Worm (Caenorhabditis elegans) whole organism, early embryonic: ENCODE data around the gene F58D12.3.
A peak's percentile ranks its signal among the peaks of the same experiment; 100 is the strongest.

ENCODE experiments used
- B0310.2 ChIP-seq: sonication (generic microtip); optimal IDR thresholded peaks from 2 replicates; lab custom pipeline; 2016; ENCODE audit warnings: mild to moderate bottlenecking, missing genetic modification characterization, missing compliant biosample characterization
- F13C5.2 ChIP-seq: sonication (generic microtip); optimal IDR thresholded peaks from 2 replicates; lab custom pipeline; 2017; ENCODE audit warnings: mild to moderate bottlenecking, missing genetic modification characterization, inconsistent platforms, missing compliant biosample characterization
- aly-1 ChIP-seq: sonication (generic microtip); optimal IDR thresholded peaks from 2 replicates; lab custom pipeline; 2016; ENCODE audit warnings: missing genetic modification characterization, missing compliant biosample characterization
- ama-1 ChIP-seq: fragments of 150-350 bp; optimal IDR thresholded peaks from 2 replicates; lab custom pipeline; 2014
- ceh-13 ChIP-seq: fragments of 200-800 bp; sonication (Bioruptor generic); optimal IDR thresholded peaks from 2 replicates; lab custom pipeline; 2018; ENCODE audit warnings: mild to moderate bottlenecking, missing genetic modification characterization, missing compliant biosample characterization
- ceh-36 ChIP-seq: sonication (generic microtip); optimal IDR thresholded peaks from 2 replicates; lab custom pipeline; 2016; ENCODE audit warnings: missing genetic modification characterization, inconsistent platforms, missing compliant biosample characterization
- ets-7 ChIP-seq: sonication (generic microtip); optimal IDR thresholded peaks from 2 replicates; lab custom pipeline; 2016; ENCODE audit warnings: missing genotype, missing genetic modification characterization, missing compliant biosample characterization
- flt-1 ChIP-seq: fragments of 200-800 bp; sonication (Bioruptor generic); IDR thresholded peaks from 2 replicates; pipeline ENCODE4 v1.3.6; 2022; ENCODE audit warnings: missing genetic modification characterization, missing compliant biosample characterization
- hmbx-1 ChIP-seq: sonication (generic microtip); optimal IDR thresholded peaks from 2 replicates; lab custom pipeline; 2016; ENCODE audit warnings: mild to moderate bottlenecking, missing genetic modification characterization, missing compliant biosample characterization
- hmg-4 ChIP-seq: fragments of 200-800 bp; sonication (Bioruptor generic); optimal IDR thresholded peaks from 2 replicates; lab custom pipeline; 2018; ENCODE audit warnings: mild to moderate bottlenecking, missing genetic modification characterization, missing compliant biosample characterization
- hnd-1 ChIP-seq: sonication (generic microtip); optimal IDR thresholded peaks from 2 replicates; lab custom pipeline; 2016; ENCODE audit warnings: missing genetic modification characterization, missing compliant biosample characterization
- pes-1 ChIP-seq: fragments of 200-800 bp; sonication (Bioruptor generic); IDR thresholded peaks from 2 replicates; pipeline ENCODE4 v1.3.6; 2022; ENCODE audit warnings: missing genetic modification reagents, missing genetic modification characterization, missing compliant biosample characterization
- scrt-1 ChIP-seq: fragments of 200-800 bp; sonication (Bioruptor generic); IDR thresholded peaks from 2 replicates; pipeline ENCODE4 v1.3.6; 2022; ENCODE audit warnings: missing genetic modification characterization, missing compliant biosample characterization
- sea-1 ChIP-seq: fragments of 200-800 bp; sonication (Bioruptor generic); conservative IDR thresholded peaks from 2 replicates; pipeline ENCODE4 v1.3.6; 2022; ENCODE audit warnings: missing genetic modification characterization, missing compliant biosample characterization
- tbx-11 ChIP-seq: fragments of 200-800 bp; sonication (Bioruptor generic); IDR thresholded peaks from 2 replicates; pipeline ENCODE4 v1.3.6; 2022; ENCODE audit warnings: missing genetic modification characterization, missing compliant biosample characterization
- tbx-37 ChIP-seq: fragments of 200-800 bp; sonication (Bioruptor generic); conservative IDR thresholded peaks from 2 replicates; pipeline ENCODE4 v1.3.6; 2022; ENCODE audit warnings: missing genetic modification reagents, missing genetic modification characterization, missing compliant biosample characterization
- tra-4 ChIP-seq: sonication (generic microtip); optimal IDR thresholded peaks from 2 replicates; lab custom pipeline; 2017; ENCODE audit warnings: missing genetic modification characterization, missing compliant biosample characterization

F58D12.3 gene

ce11 chrV:14057540-14057939 lies at the start of gene F58D12.3:
TSS of gene F58D12.3 (plus strand) at chrV:14057840.
- TF ChIP-seq tbx-37 (GFP tag; lab: Robert Waterston, UW), result no peak
- no peak for TF ChIP-seq B0310.2
- no peak for TF ChIP-seq pes-1 (GFP tag; lab: Robert Waterston, UW)
- no peak for TF ChIP-seq tra-4 (tag; lab: Kevin White, UChicago)
- TF ChIP-seq aly-1 (tag; lab: Kevin White, UChicago), result no peak
- TF ChIP-seq ceh-36 (tag; lab: Kevin White, UChicago), result no peak
- TF ChIP-seq ama-1 (lab: Kevin White, UChicago), result no peak
- no peak for TF ChIP-seq hmbx-1 (tag; lab: Kevin White, UChicago)
- no peak for TF ChIP-seq hmg-4 (GFP tag; lab: Kevin White, UChicago)
- TF ChIP-seq flt-1 (GFP tag; lab: Robert Waterston, UW), result no peak
- no peak for TF ChIP-seq scrt-1 (GFP tag; lab: Robert Waterston, UW)
- TF ChIP-seq ets-7 (tag; lab: Kevin White, UChicago), result no peak
- no peak for TF ChIP-seq sea-1 (GFP tag; lab: Robert Waterston, UW)
- no peak for TF ChIP-seq hnd-1 (tag; lab: Kevin White, UChicago)
- TF ChIP-seq F13C5.2, result no peak
- TF ChIP-seq tbx-11 (GFP tag; lab: Robert Waterston, UW), result no peak
- TF ChIP-seq ceh-13, result no peak

- TF ChIP-seq scrt-1 (GFP tag; lab: Robert Waterston, UW) (no peak), hnd-1 (tag; lab: Kevin White, UChicago) (no peak), flt-1 (GFP tag; lab: Robert Waterston, UW) (no peak), hmg-4 (GFP tag; lab: Kevin White, UChicago) (no peak), hmbx-1 (tag; lab: Kevin White, UChicago) (no peak), tbx-11 (GFP tag; lab: Robert Waterston, UW) (no peak), ama-1 (lab: Kevin White, UChicago) (peak; percentile 35)
Observed at ce11 chrV:14008353-14008859, 49.2 kb upstream of the F58D12.3 start.

- TF ChIP-seq aly-1 (tag; lab: Kevin White, UChicago), result no peak
- no peak for TF ChIP-seq ama-1 (lab: Kevin White, UChicago)
- TF ChIP-seq tbx-37 (GFP tag; lab: Robert Waterston, UW), result no peak
- TF ChIP-seq ceh-36 (tag; lab: Kevin White, UChicago), result no peak
- no peak for TF ChIP-seq tbx-11 (GFP tag; lab: Robert Waterston, UW)
- no peak for TF ChIP-seq hmg-4 (GFP tag; lab: Kevin White, UChicago)
Observed at ce11 chrV:14010021-14010420, 47.6 kb upstream of the F58D12.3 start.

DNA sequence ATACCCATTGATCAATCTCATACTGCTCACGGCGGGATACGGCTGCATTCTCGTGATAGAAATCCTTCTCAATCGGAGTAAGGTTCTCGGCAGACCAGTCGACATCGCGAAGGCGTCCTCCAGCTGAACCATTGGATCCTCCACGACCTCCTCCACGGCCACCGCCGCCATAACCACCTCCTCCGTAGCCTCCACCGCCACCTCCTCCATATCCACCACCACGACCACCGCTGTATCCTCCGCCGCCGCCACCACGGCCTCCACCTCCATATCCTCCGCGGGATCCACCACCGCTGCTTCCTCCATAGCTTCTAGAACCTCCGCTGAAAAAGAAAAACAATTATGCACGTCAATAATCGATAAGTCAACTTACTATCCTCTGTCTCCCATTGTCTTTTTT lies 46.2 kb upstream of the F58D12.3 start:
- TF ChIP-seq scrt-1 (GFP tag; lab: Robert Waterston, UW), result peak; percentile 38; the same call in 1 of the 2 replicates
- no peak for TF ChIP-seq tra-4 (tag; lab: Kevin White, UChicago)
- no peak for TF ChIP-seq tbx-11 (GFP tag; lab: Robert Waterston, UW)

- peak; percentile 42 for TF ChIP-seq F13C5.2
- TF ChIP-seq flt-1 (GFP tag; lab: Robert Waterston, UW), result no peak
- peak; percentile 18 for TF ChIP-seq ama-1 (lab: Kevin White, UChicago)
Observed at ce11 chrV:14012002-14012554, 45.6 kb upstream of the F58D12.3 start, which contains the start of the genes ddx-17 and aip-1. TSS of gene ddx-17 (minus strand) at chrV:14012052. TSS of gene aip-1 (plus strand) at chrV:14012333.

DNA sequence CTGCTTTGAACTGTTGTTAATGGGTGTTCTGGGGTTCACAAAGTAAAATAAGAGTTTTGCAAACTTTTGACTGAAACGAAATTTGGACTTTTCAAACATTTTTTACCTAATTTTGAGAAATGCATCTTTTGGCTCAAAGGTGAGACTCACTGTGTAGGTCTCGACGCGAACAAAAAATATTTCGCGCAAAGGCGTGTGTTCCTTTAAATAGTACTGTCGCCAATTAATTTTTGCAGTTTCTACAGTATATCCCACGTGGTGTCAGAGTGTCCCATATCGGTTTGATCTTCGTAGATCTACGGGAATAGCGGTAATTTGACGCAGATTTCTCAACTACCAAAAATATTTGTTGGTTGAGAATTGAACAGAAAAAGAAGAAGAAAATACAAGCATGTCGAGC lies 44.0 kb upstream of the F58D12.3 start:
- no peak for TF ChIP-seq tbx-37 (GFP tag; lab: Robert Waterston, UW)
- TF ChIP-seq ama-1 (lab: Kevin White, UChicago), result no peak
- TF ChIP-seq F13C5.2, result no peak
- TF ChIP-seq sea-1 (GFP tag; lab: Robert Waterston, UW), result no peak
- TF ChIP-seq hnd-1 (tag; lab: Kevin White, UChicago), result no peak
- TF ChIP-seq ceh-36 (tag; lab: Kevin White, UChicago), result no peak
- TF ChIP-seq tra-4 (tag; lab: Kevin White, UChicago), result no peak
- TF ChIP-seq B0310.2, result no peak
- TF ChIP-seq hmg-4 (GFP tag; lab: Kevin White, UChicago), result no peak
- TF ChIP-seq scrt-1 (GFP tag; lab: Robert Waterston, UW), result no peak
- TF ChIP-seq tbx-11 (GFP tag; lab: Robert Waterston, UW), result no peak
- TF ChIP-seq hmbx-1 (tag; lab: Kevin White, UChicago), result no peak
- TF ChIP-seq flt-1 (GFP tag; lab: Robert Waterston, UW), result no peak
- no peak for TF ChIP-seq pes-1 (GFP tag; lab: Robert Waterston, UW)
- TF ChIP-seq ets-7 (tag; lab: Kevin White, UChicago), result no peak
- TF ChIP-seq ceh-13, result no peak

- no peak for TF ChIP-seq ets-7 (tag; lab: Kevin White, UChicago)
Observed at ce11 chrV:14014395-14014794, 43.2 kb upstream of the F58D12.3 start, which contains the start of gene end-3. TSS of gene end-3 (plus strand) at chrV:14014695.

ce11 chrV:14017476-14017875 lies 40.2 kb upstream of the F58D12.3 start, which contains the start of gene srh-308:
TSS of gene srh-308 (minus strand) at chrV:14017576.
- no peak for TF ChIP-seq hmg-4 (GFP tag; lab: Kevin White, UChicago)
- TF ChIP-seq ceh-36 (tag; lab: Kevin White, UChicago), result no peak
- TF ChIP-seq ets-7 (tag; lab: Kevin White, UChicago), result no peak
- TF ChIP-seq ceh-13, result no peak
- no peak for TF ChIP-seq aly-1 (tag; lab: Kevin White, UChicago)
- TF ChIP-seq tra-4 (tag; lab: Kevin White, UChicago), result no peak
- TF ChIP-seq tbx-37 (GFP tag; lab: Robert Waterston, UW), result no peak
- TF ChIP-seq pes-1 (GFP tag; lab: Robert Waterston, UW), result no peak
- TF ChIP-seq tbx-11 (GFP tag; lab: Robert Waterston, UW), result no peak
- no peak for TF ChIP-seq hnd-1 (tag; lab: Kevin White, UChicago)
- no peak for TF ChIP-seq hmbx-1 (tag; lab: Kevin White, UChicago)
- no peak for TF ChIP-seq B0310.2
